Worm (Caenorhabditis elegans): Measurements from ENCODE around the gene dhs-30.

Gene dhs-30

DNA sequence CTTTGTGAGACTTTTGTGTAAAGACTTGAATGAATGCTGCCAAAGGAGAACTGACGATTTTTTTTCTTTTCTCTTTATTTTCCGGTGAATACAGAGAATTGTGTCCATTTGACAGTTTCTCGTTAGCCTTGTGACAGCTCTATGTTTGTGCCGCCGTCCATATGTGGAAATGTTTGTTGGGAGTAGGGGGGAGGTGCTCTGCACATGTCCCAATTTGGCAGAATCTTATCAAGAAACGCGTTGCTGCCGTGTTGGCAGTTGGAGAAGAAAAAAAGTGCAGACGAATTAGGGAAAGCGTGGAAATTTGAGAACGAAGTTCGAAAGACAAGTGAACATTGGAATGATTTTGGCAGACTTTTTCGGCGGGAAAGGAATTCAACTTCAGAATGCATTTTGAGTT lies 37.8 kb downstream of the dhs-30 start:
- TF ChIP-seq elt-3 (tag; optimal IDR thresholded peaks at IDR 0.05) (no peak), flh-1 (GFP tag; optimal IDR thresholded peaks at IDR 0.05) (no peak), pha-4 (tag; optimal IDR thresholded peaks at IDR 0.05) (no peak), zip-8 (tag; optimal IDR thresholded peaks at IDR 0.05) (no peak), tbx-8 (GFP tag; optimal IDR thresholded peaks at IDR 0.05) (no peak), nhr-237 (tag; optimal IDR thresholded peaks at IDR 0.05) (no peak), blmp-1 (tag; optimal IDR thresholded peaks at IDR 0.05) (no peak), lsy-2 (tag; optimal IDR thresholded peaks at IDR 0.05) (no peak), sptf-1 (tag; optimal IDR thresholded peaks at IDR 0.05) (no peak), elt-1 (tag; optimal IDR thresholded peaks at IDR 0.05; ENCODE audit: borderline replicate concordance, insufficient read depth) (no peak), bed-3 (GFP tag; optimal IDR thresholded peaks at IDR 0.05) (no peak), ceh-83 (GFP tag; optimal IDR thresholded peaks at IDR 0.05) (no peak), snpc-4 (tag; optimal IDR thresholded peaks at IDR 0.05) (no peak), nhr-2 (tag; optimal IDR thresholded peaks at IDR 0.05) (no peak), M03D4.4 (tag; optimal IDR thresholded peaks at IDR 0.05) (no peak)

DNA sequence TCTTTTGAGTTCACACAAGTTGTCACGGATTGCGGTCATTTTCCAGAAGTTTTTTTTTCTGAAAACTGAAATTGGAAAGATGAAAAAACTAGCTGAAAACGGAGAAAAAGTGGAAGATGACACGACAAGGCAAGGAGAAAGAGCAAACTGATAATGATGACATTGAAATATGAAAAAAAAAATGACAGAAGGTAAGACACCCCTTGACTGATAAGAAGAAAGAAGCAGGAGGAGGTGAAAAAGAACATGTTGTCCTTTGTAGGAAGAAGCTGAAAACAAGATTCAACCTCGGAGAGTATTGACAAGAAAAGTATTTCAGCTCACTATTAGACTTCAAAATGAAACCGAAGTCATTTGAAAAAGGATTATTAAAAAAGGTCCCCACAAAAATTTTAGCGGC lies 40.6 kb downstream of the dhs-30 start, which contains the start of gene B0302.5:
Gene B0302.5 (minus strand): TSS at position 58 of the 400 bp plus-strand sequence.
- TF ChIP-seq unc-120 (tag; optimal IDR thresholded peaks at IDR 0.05; ENCODE audit: poor library complexity, severe bottlenecking) = no peak
- TF ChIP-seq sptf-1 (tag; optimal IDR thresholded peaks at IDR 0.05) = no peak
- no peak for TF ChIP-seq unc-39 (tag; optimal IDR thresholded peaks at IDR 0.05)
- no peak for TF ChIP-seq nhr-2 (tag; optimal IDR thresholded peaks at IDR 0.05)
- no peak for TF ChIP-seq elt-1 (tag; optimal IDR thresholded peaks at IDR 0.05; ENCODE audit: borderline replicate concordance, insufficient read depth)
- no peak for TF ChIP-seq flh-1 (GFP tag; optimal IDR thresholded peaks at IDR 0.05)
- no peak for TF ChIP-seq mab-5 (tag; optimal IDR thresholded peaks at IDR 0.05)
- TF ChIP-seq ceh-39 (tag; optimal IDR thresholded peaks at IDR 0.05) = no peak
- no peak for TF ChIP-seq ztf-11 (tag; optimal IDR thresholded peaks at IDR 0.05)
- TF ChIP-seq nhr-237 (tag; optimal IDR thresholded peaks at IDR 0.05) = no peak

DNA sequence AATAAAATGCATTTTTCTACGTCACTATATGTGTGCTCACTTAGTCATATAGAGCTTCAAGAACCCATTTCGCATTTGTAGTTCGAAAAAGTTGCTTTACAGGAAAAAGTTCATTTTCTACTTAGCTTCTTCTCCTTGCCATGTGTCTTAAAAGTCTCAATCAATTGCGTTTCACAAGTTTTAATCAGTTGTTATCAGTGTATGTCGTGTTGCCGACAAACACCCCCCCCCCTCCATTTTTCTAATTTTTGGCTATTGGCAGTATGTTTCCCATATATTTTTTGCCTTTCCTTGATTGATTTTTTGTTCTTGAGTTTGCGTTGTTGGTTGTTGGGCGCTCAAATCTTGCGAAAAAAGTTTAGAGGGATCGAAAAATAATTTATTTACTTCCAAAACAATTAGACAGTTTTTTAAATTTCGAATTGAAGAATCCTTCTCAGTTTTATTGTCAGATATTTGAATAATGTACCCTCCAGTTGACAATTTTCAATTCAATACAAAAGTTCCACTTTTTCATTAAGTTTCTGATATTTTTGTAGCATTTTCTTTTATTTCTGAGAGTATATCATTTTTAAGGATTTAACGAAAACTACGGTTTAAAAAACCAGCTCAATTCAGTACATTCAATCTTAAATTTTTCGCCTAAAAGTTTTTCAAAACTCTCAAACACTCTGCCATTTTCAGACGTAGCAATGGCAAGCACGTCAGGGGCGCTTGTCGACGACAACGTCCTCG lies 49.8 kb downstream of the dhs-30 start, which contains the start of gene sid-3:
Gene sid-3 (plus strand): TSS at position 685 of the 735 bp plus-strand sequence.
- no peak for TF ChIP-seq mab-5 (tag; optimal IDR thresholded peaks at IDR 0.05)
- TF ChIP-seq ceh-43 (GFP tag; optimal IDR thresholded peaks at IDR 0.05) = no peak
- no peak for TF ChIP-seq snpc-4 (tag; optimal IDR thresholded peaks at IDR 0.05)
- TF ChIP-seq ham-2 (GFP tag; optimal IDR thresholded peaks at IDR 0.05) = no peak
- no peak for TF ChIP-seq zip-8 (tag; optimal IDR thresholded peaks at IDR 0.05)
- TF ChIP-seq ceh-39 (tag; optimal IDR thresholded peaks at IDR 0.05) = no peak
- TF ChIP-seq bed-3 (GFP tag; optimal IDR thresholded peaks at IDR 0.05) = no peak
- no peak for TF ChIP-seq elt-1 (tag; optimal IDR thresholded peaks at IDR 0.05; ENCODE audit: borderline replicate concordance, insufficient read depth)
- TF ChIP-seq lsy-2 (tag; optimal IDR thresholded peaks at IDR 0.05) = no peak
- no peak for TF ChIP-seq pha-4 (tag; optimal IDR thresholded peaks at IDR 0.05)

DNA sequence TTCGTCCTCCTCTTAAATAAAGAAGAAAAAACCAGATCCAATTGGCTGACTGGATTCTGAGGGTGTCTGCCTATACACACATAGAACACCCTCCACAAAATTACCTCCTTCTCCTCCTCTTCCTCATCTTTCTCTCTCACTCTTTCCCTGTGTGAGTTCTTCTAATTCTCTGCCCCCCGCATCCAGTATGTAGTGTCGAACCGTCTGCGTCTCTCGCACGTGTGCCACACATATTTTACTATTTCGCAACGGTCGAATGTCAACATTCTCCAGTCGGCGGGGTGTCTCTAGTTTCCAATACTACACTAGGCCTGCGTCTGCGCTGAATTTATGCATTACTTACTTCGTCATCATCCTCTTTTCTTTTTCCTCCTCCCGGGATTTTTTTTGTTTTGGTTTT lies 51.3 kb downstream of the dhs-30 start:
- no peak for TF ChIP-seq ceh-83 (GFP tag; optimal IDR thresholded peaks at IDR 0.05)
- no peak for TF ChIP-seq nhr-76 (tag; optimal IDR thresholded peaks at IDR 0.05)
- no peak for TF ChIP-seq blmp-1 (tag; optimal IDR thresholded peaks at IDR 0.05)
- no peak for TF ChIP-seq snpc-4 (tag; optimal IDR thresholded peaks at IDR 0.05)
- TF ChIP-seq ceh-39 (tag; optimal IDR thresholded peaks at IDR 0.05) = no peak
- no peak for TF ChIP-seq zip-8 (tag; optimal IDR thresholded peaks at IDR 0.05)
- no peak for TF ChIP-seq ceh-43 (GFP tag; optimal IDR thresholded peaks at IDR 0.05)
- peak; percentile 48 for TF ChIP-seq hlh-1 (tag; optimal IDR thresholded peaks at IDR 0.05)
- no peak for TF ChIP-seq nhr-2 (tag; optimal IDR thresholded peaks at IDR 0.05)
- peak; percentile 92 for TF ChIP-seq pha-4 (tag; optimal IDR thresholded peaks at IDR 0.05)
- no peak for TF ChIP-seq ztf-11 (tag; optimal IDR thresholded peaks at IDR 0.05)
- no peak for TF ChIP-seq mls-2 (tag; optimal IDR thresholded peaks at IDR 0.05)
- TF ChIP-seq flh-1 (GFP tag; optimal IDR thresholded peaks at IDR 0.05) = no peak
- TF ChIP-seq unc-120 (tag; optimal IDR thresholded peaks at IDR 0.05; ENCODE audit: poor library complexity, severe bottlenecking) = peak; percentile 52
- TF ChIP-seq elt-3 (tag; optimal IDR thresholded peaks at IDR 0.05) = peak; percentile 21
- TF ChIP-seq cnd-1 (tag; optimal IDR thresholded peaks at IDR 0.05) = no peak
- TF ChIP-seq ces-1 (GFP tag; optimal IDR thresholded peaks at IDR 0.05) = peak; percentile 69
- no peak for TF ChIP-seq sem-2 (GFP tag; optimal IDR thresholded peaks at IDR 0.05)
- no peak for TF ChIP-seq nhr-12 (tag; optimal IDR thresholded peaks at IDR 0.05)
- peak; percentile 45 for TF ChIP-seq lin-13 (tag; optimal IDR thresholded peaks at IDR 0.05)
- no peak for TF ChIP-seq lin-32 (GFP tag; optimal IDR thresholded peaks at IDR 0.05)
- no peak for TF ChIP-seq nhr-28 (tag; optimal IDR thresholded peaks at IDR 0.05)
- TF ChIP-seq elt-1 (tag; optimal IDR thresholded peaks at IDR 0.05; ENCODE audit: borderline replicate concordance, insufficient read depth) = no peak
- no peak for TF ChIP-seq ham-2 (GFP tag; optimal IDR thresholded peaks at IDR 0.05)
- no peak for TF ChIP-seq unc-39 (tag; optimal IDR thresholded peaks at IDR 0.05)
- TF ChIP-seq sptf-1 (tag; optimal IDR thresholded peaks at IDR 0.05) = peak; percentile 53
- TF ChIP-seq M03D4.4 (tag; optimal IDR thresholded peaks at IDR 0.05) = peak; percentile 1
- no peak for TF ChIP-seq unc-62 (GFP tag; optimal IDR thresholded peaks at IDR 0.05)
- no peak for TF ChIP-seq tbx-8 (GFP tag; optimal IDR thresholded peaks at IDR 0.05)
- no peak for TF ChIP-seq bed-3 (GFP tag; optimal IDR thresholded peaks at IDR 0.05)
- peak; percentile 59 for TF ChIP-seq mep-1 (tag; optimal IDR thresholded peaks at IDR 0.05)
- TF ChIP-seq drap-1 (GFP tag; optimal IDR thresholded peaks at IDR 0.05) = peak; percentile 51
- peak; percentile 38 for TF ChIP-seq lsy-2 (tag; optimal IDR thresholded peaks at IDR 0.05)
- TF ChIP-seq mab-5 (tag; optimal IDR thresholded peaks at IDR 0.05) = no peak
- peak; percentile 80 for TF ChIP-seq nhr-237 (tag; optimal IDR thresholded peaks at IDR 0.05)

Measured in whole organism, mixed stage, embryonic.